Fruit fly (Drosophila melanogaster): ENCODE data around the gene CG16815.

The CG16815 gene

DNA sequence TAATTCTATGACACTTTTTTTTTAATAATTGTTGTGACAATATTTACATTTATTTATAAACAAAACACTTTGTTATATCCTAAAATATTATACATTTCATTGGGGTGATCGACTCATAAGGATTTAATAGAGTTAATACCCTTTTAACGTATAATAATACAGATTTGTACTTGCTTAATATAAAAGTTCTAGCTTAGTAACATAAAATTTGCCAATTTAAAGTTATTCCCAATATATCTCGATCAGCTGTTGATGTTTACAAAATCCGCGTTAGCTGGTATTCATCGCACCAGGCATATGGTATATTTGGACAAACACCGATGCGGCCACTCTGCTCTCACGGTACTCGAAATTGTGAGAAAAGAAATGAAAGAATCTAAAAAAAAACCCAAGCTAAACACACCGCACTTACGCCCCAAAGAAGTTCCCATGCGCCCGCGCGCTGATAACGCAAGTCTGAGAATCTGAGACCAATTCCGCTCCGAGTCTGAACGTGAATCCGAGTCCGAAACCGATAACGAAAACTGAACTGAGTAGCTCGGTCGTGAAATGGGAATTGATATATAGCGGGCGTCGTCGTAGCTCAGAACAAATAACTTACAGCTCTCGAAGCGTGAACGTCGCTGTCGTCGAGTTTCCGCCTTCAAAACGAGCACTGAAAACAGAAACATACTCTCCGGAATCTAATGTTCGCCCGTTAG, 26.0 kb upstream of the CG16815 start, which contains the start of gene Pect (continued):
- TF ChIP-seq CG13296 (GFP tag; optimal IDR thresholded peaks at IDR 0.05) (no peak), NFAT (GFP tag; IDR thresholded peaks at IDR 0.05) (no peak), CG3726 (GFP tag; IDR thresholded peaks at IDR 0.05) (no peak), CG8765 (GFP tag; IDR thresholded peaks at IDR 0.05) (no peak), CG12769 (tag; optimal IDR thresholded peaks at IDR 0.05) (no peak), dm (GFP tag; optimal IDR thresholded peaks at IDR 0.05) (peak; percentile 64), prd (optimal IDR thresholded peaks at IDR 0.05) (no peak), prd (GFP tag; IDR thresholded peaks at IDR 0.05) (no peak), CG16863 (GFP tag; optimal IDR thresholded peaks at IDR 0.05) (no peak), vvl (GFP tag; IDR thresholded peaks at IDR 0.05) (peak; percentile 18; the same call in 1 of the 2 replicates), CG14860 (GFP tag; IDR thresholded peaks at IDR 0.05; ENCODE audit: partially characterized antibody) (no peak), CG17802 (tag; optimal IDR thresholded peaks at IDR 0.05) (no peak), Opbp (GFP tag; IDR thresholded peaks at IDR 0.05; ENCODE audit: partially characterized antibody) (peak; percentile 63; the same call in 2 of the 3 replicates), BtbVII (GFP tag; optimal IDR thresholded peaks at IDR 0.05) (peak; percentile 4), CkIIα-i1 (GFP tag; IDR thresholded peaks at IDR 0.05) (no peak), ind (GFP tag; optimal IDR thresholded peaks at IDR 0.05) (no peak), CG6689 (GFP tag; IDR thresholded peaks at IDR 0.05) (no peak; the same call in 1 of the 2 replicates), CG3847 (GFP tag; IDR thresholded peaks at IDR 0.05) (0 out of 2 replicates have a peak, but pooled peaks have one; percentile 28), oc (tag; optimal IDR thresholded peaks at IDR 0.05) (no peak)

DNA sequence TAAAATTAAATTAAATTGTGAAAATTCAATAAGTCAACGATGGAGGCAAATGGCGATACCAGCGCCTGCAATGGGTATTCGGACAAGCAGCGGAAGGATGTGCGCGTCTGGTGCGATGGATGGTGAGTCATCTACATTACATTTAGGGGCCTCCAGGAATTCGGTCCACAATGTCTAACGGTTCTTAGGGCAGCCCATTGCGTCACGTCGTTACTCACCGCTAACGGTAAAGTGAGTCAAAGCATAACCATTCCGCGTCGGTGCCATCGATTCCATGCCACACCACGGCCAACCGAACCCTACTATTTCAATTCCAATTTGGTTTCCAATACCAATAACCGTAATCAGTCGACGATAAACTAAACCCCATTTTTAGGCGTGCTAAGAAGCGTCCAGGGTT, 25.5 kb upstream of the CG16815 start:
- no peak for TF ChIP-seq cg (GFP tag; optimal IDR thresholded peaks at IDR 0.05)
- no peak for TF ChIP-seq Antp (GFP tag; optimal IDR thresholded peaks at IDR 0.05)
- peak in 1 of 2 experiments; percentile 76 for TF ChIP-seq Pdp1 (GFP tag; optimal IDR thresholded peaks at IDR 0.05)
- no peak for TF ChIP-seq pzg (GFP tag; optimal IDR thresholded peaks at IDR 0.05)
- TF ChIP-seq phol (tag; optimal IDR thresholded peaks at IDR 0.05): no peak
- peak; percentile 13 for TF ChIP-seq cwo (GFP tag; optimal IDR thresholded peaks at IDR 0.05)
- no peak for TF ChIP-seq CG13775 (GFP tag; optimal IDR thresholded peaks at IDR 0.05)
- TF ChIP-seq CG14667 (GFP tag; IDR thresholded peaks at IDR 0.05): no peak
- no peak for TF ChIP-seq CG14014 (GFP tag; IDR thresholded peaks at IDR 0.05)
- no peak for TF ChIP-seq btn (GFP tag; optimal IDR thresholded peaks at IDR 0.05)
- no peak for TF ChIP-seq tna (GFP tag; IDR thresholded peaks at IDR 0.05; ENCODE audit: partially characterized antibody)
- no peak for TF ChIP-seq CG4328 (GFP tag; optimal IDR thresholded peaks at IDR 0.05)
- no peak for TF ChIP-seq wdn (GFP tag; IDR thresholded peaks at IDR 0.05)
- no peak for TF ChIP-seq az2 (GFP tag; optimal IDR thresholded peaks at IDR 0.05)
- no peak for TF ChIP-seq bcd (GFP tag; optimal IDR thresholded peaks at IDR 0.05)
- TF ChIP-seq CG9817 (tag; optimal IDR thresholded peaks at IDR 0.05): no peak
- no peak for TF ChIP-seq lilli (GFP tag; optimal IDR thresholded peaks at IDR 0.05)
- no peak for TF ChIP-seq CG10543 (GFP tag; optimal IDR thresholded peaks at IDR 0.05)
- peak; percentile 40 for TF ChIP-seq kay (GFP tag; optimal IDR thresholded peaks at IDR 0.05)
- TF ChIP-seq CG12769 (tag; optimal IDR thresholded peaks at IDR 0.05): no peak
- peak; percentile 13 for TF ChIP-seq CG6854 (GFP tag; optimal IDR thresholded peaks at IDR 0.05)
- no peak for TF ChIP-seq CG5245 (GFP tag; optimal IDR thresholded peaks at IDR 0.05)
- TF ChIP-seq ftz-f1 (GFP tag; optimal IDR thresholded peaks at IDR 0.05): no peak
- TF ChIP-seq Med (GFP tag): peak; percentile 34
- no peak for TF ChIP-seq Lim3 (GFP tag; IDR thresholded peaks at IDR 0.05)
- TF ChIP-seq Sox102F (GFP tag; optimal IDR thresholded peaks at IDR 0.05): no peak
- no peak for TF ChIP-seq pan (optimal IDR thresholded peaks at IDR 0.05)
- TF ChIP-seq pan (GFP tag; optimal IDR thresholded peaks at IDR 0.05 in 1 of 2, IDR thresholded peaks at IDR 0.05 in 1 of 2): no peak
- TF ChIP-seq danr (GFP tag; IDR thresholded peaks at IDR 0.05): no peak
- TF ChIP-seq sisA (GFP tag; IDR thresholded peaks at IDR 0.05): no peak
- no peak for TF ChIP-seq sens (GFP tag)
- no peak for TF ChIP-seq crp (GFP tag; optimal IDR thresholded peaks at IDR 0.05)
- no peak for TF ChIP-seq Nf-YA (GFP tag; IDR thresholded peaks at IDR 0.05)

Measured in whole organism, embryonic.